Fruit fly (Drosophila melanogaster): ENCODE data around the gene CG2519.

CG2519 gene

dm6 chr3R:5591398-5591853 is 43.9 kb upstream of the CG2519 start, which contains the start of the genes noi and Vha26 (continued):
- TF ChIP-seq CHES-1-like (GFP tag; optimal IDR thresholded peaks at IDR 0.05) (peak; percentile 3), CG2712 (tag; optimal IDR thresholded peaks at IDR 0.05) (peak; percentile 74), zfh2 (GFP tag; optimal IDR thresholded peaks at IDR 0.05) (peak; percentile 59), emc (GFP tag; optimal IDR thresholded peaks at IDR 0.05) (no peak), CG10979 (tag; optimal IDR thresholded peaks at IDR 0.05) (peak; percentile 21), CG7372 (GFP tag; IDR thresholded peaks at IDR 0.05) (peak; percentile 21; the same call in 1 of the 2 replicates), tll (GFP tag; optimal IDR thresholded peaks at IDR 0.05) (peak in 1 of 2 experiments; percentile 33), fd3F (GFP tag; optimal IDR thresholded peaks at IDR 0.05) (peak; percentile 20), HLH3B (GFP tag; IDR thresholded peaks at IDR 0.05) (no peak), dan (GFP tag; IDR thresholded peaks at IDR 0.05) (no peak), Fer1 (GFP tag; optimal IDR thresholded peaks at IDR 0.05) (peak; percentile 1), CG32767 (GFP tag; IDR thresholded peaks at IDR 0.05) (peak; percentile 40; the same call in 1 of the 2 replicates), Fer2 (tag; optimal IDR thresholded peaks at IDR 0.05) (peak; percentile 8), ftz-f1 (GFP tag; optimal IDR thresholded peaks at IDR 0.05) (peak; percentile 12), CG7786 (GFP tag; optimal IDR thresholded peaks at IDR 0.05) (no peak), CG15479 (GFP tag; optimal IDR thresholded peaks at IDR 0.05) (no peak), CG13624 (GFP tag; optimal IDR thresholded peaks at IDR 0.05) (peak; percentile 33), CG17829 (tag; optimal IDR thresholded peaks at IDR 0.05) (peak; percentile 73), inv (GFP tag; IDR thresholded peaks at IDR 0.05; ENCODE audit: partially characterized antibody) (peak; percentile 53; the same call in 1 of the 2 replicates), Pdp1 (GFP tag; optimal IDR thresholded peaks at IDR 0.05) (peak; percentile 4 to 43), Hsf (GFP tag; optimal IDR thresholded peaks at IDR 0.05) (peak; percentile 38), Mrtf (GFP tag; IDR thresholded peaks at IDR 0.05) (no peak), CG7963 (GFP tag; IDR thresholded peaks at IDR 0.05; ENCODE audit: partially characterized antibody) (peak; percentile 51; the same call in 1 of the 3 replicates), usp (GFP tag; optimal IDR thresholded peaks at IDR 0.05) (no peak), CG1024 (GFP tag; IDR thresholded peaks at IDR 0.05) (peak; percentile 74), vvl (GFP tag; IDR thresholded peaks at IDR 0.05) (peak; percentile 18; the same call in 1 of the 2 replicates), CG13424 (tag; optimal IDR thresholded peaks at IDR 0.05) (peak; percentile 63), dysf (GFP tag; IDR thresholded peaks at IDR 0.05) (0 out of 3 replicates have a peak, but pooled peaks have one; percentile 35), knrl (GFP tag; IDR thresholded peaks at IDR 0.05; ENCODE audit: partially characterized antibody) (peak; percentile 74), CG4404 (GFP tag; IDR thresholded peaks at IDR 0.05) (no peak), CG31365 (tag; optimal IDR thresholded peaks at IDR 0.05) (no peak), CG9609 (GFP tag; optimal IDR thresholded peaks at IDR 0.05) (no peak), CG30020 (tag; optimal IDR thresholded peaks at IDR 0.05) (peak; percentile 97), BEAF-32 (GFP tag; optimal IDR thresholded peaks at IDR 0.05) (peak; percentile 77), Nf-YC (tag; optimal IDR thresholded peaks at IDR 0.05) (peak; percentile 57), lola (GFP tag; optimal IDR thresholded peaks at IDR 0.05) (peak in 2 of 3 experiments; percentile 45 to 100), Hand (GFP tag; optimal IDR thresholded peaks at IDR 0.05) (no peak), CG15601 (tag; optimal IDR thresholded peaks at IDR 0.05) (peak; percentile 68), ash1 (GFP tag; optimal IDR thresholded peaks at IDR 0.05) (no peak), hbn (GFP tag; IDR thresholded peaks at IDR 0.05; ENCODE audit: partially characterized antibody) (0 out of 2 replicates have a peak, but pooled peaks have one; percentile 27), CG3847 (GFP tag; IDR thresholded peaks at IDR 0.05) (peak; percentile 45; the same call in 1 of the 2 replicates), gfzf (GFP tag; optimal IDR thresholded peaks at IDR 0.05) (peak; percentile 68), CG6765 (GFP tag; optimal IDR thresholded peaks at IDR 0.05) (no peak), E2f2 (GFP tag; IDR thresholded peaks at IDR 0.05) (peak; percentile 41; the same call in 1 of the 2 replicates), Hr3 (GFP tag; optimal IDR thresholded peaks at IDR 0.05) (peak; percentile 28), psq (GFP tag; optimal IDR thresholded peaks at IDR 0.05) (no peak), ttk (GFP tag; IDR thresholded peaks at IDR 0.05) (no peak), CG2875 (GFP tag; optimal IDR thresholded peaks at IDR 0.05) (peak; percentile 12)

All from whole organism, embryonic.